Worm (Caenorhabditis elegans): Measurements from ENCODE around the gene pals-38.

- TF ChIP-seq unc-62 (GFP tag; optimal IDR thresholded peaks at IDR 0.05 in 1 of 2) (no peak), unc-62 (tag; optimal IDR thresholded peaks at IDR 0.05) (no peak), ama-1 (optimal IDR thresholded peaks at IDR 0.05) (no peak), snpc-4 (tag; optimal IDR thresholded peaks at IDR 0.05) (no peak), madf-9 (GFP tag; conservative IDR thresholded peaks at IDR 0.05) (no peak), aha-1 (tag) (no peak), ztf-11 (tag; optimal IDR thresholded peaks at IDR 0.05) (no peak), zag-1 (tag; optimal IDR thresholded peaks at IDR 0.05) (no peak), cey-2 (tag; optimal IDR thresholded peaks at IDR 0.05; ENCODE audit: borderline replicate concordance, insufficient read depth) (no peak), lim-7 (GFP tag; IDR thresholded peaks at IDR 0.05) (no peak), nhr-11 (tag; optimal IDR thresholded peaks at IDR 0.05) (no peak), nhr-28 (tag; optimal IDR thresholded peaks at IDR 0.05) (no peak), lin-39 (tag; optimal IDR thresholded peaks at IDR 0.05) (no peak)
Observed at ce11 chrV:12462908-12463307, 16.1 kb upstream of the pals-38 start, which contains the start of gene egl-10.
